Fruit fly (Drosophila melanogaster) whole organism, embryonic: ENCODE data around the gene CG14424.
A peak's percentile ranks its signal among the peaks of the same experiment; 100 is the strongest.

Experiments used
- B-H1 ChIP-seq: fragments of 200-800 bp; sonication (Bioruptor generic); IDR thresholded peaks from 3 replicates; pipeline ENCODE4 v1.3.6; 2022; ENCODE audit warnings: missing biosample characterization, missing genetic modification characterization
- CG10274 ChIP-seq: fragments of 200-800 bp; sonication (Bioruptor generic); optimal IDR thresholded peaks from 3 replicates; lab custom pipeline; 2017; ENCODE audit warnings: missing biosample characterization, mild to moderate bottlenecking, missing genetic modification characterization
- CG10366 ChIP-seq: fragments of 200-800 bp; sonication (Bioruptor generic); IDR thresholded peaks from 2 replicates; pipeline ENCODE4 v1.3.6; 2022; ENCODE audit warnings: missing biosample characterization, missing genetic modification characterization
- CG10654 ChIP-seq: fragments of 200-800 bp; sonication (Bioruptor generic); optimal IDR thresholded peaks from 2 replicates; lab custom pipeline; 2016; ENCODE audit warnings: missing biosample characterization, missing genetic modification characterization
- CG12071 ChIP-seq: fragments of 200-800 bp; sonication (Bioruptor generic); optimal IDR thresholded peaks from 3 replicates; lab custom pipeline; 2018; ENCODE audit warnings: missing biosample characterization, mild to moderate bottlenecking, missing genetic modification characterization
- CG12299 ChIP-seq: fragments of 200-800 bp; sonication (Bioruptor generic); optimal IDR thresholded peaks from 2 replicates; lab custom pipeline; 2018; ENCODE audit warnings: missing biosample characterization, mild to moderate bottlenecking, missing genetic modification characterization
- CG1233 ChIP-seq: fragments of 200-800 bp; sonication (Bioruptor generic); optimal IDR thresholded peaks from 4 replicates; lab custom pipeline; 2018; ENCODE audit warnings: missing biosample characterization, mild to moderate bottlenecking, missing genetic modification characterization
- CG15696 ChIP-seq: fragments of 200-800 bp; sonication (Bioruptor generic); optimal IDR thresholded peaks from 2 replicates; lab custom pipeline; 2019; ENCODE audit warnings: missing biosample characterization, mild to moderate bottlenecking, missing genetic modification characterization, moderate library complexity
- CG1602 ChIP-seq: fragments of 200-800 bp; sonication (Bioruptor generic); optimal IDR thresholded peaks from 3 replicates; lab custom pipeline; 2016; ENCODE audit warnings: missing biosample characterization, missing genetic modification characterization
- CG16779 ChIP-seq: fragments of 200-800 bp; sonication (Bioruptor generic); IDR thresholded peaks from 2 replicates; pipeline ENCODE4 v1.3.6; 2022; ENCODE audit warnings: missing biosample characterization, missing genetic modification characterization
- CG17328 ChIP-seq: fragments of 200-800 bp; sonication (Bioruptor generic); IDR thresholded peaks from 2 replicates; pipeline ENCODE4 v1.3.6; 2022; ENCODE audit warnings: missing biosample characterization, missing genetic modification characterization
- CG3065 ChIP-seq: fragments of 200-800 bp; sonication (Bioruptor generic); optimal IDR thresholded peaks from 2 replicates; lab custom pipeline; 2016; ENCODE audit warnings: missing biosample characterization, missing genetic modification characterization
- CG31224 ChIP-seq: fragments of 200-800 bp; sonication (Bioruptor generic); IDR thresholded peaks from 2 replicates; pipeline ENCODE4 v1.3.6; 2022; ENCODE audit warnings: missing biosample characterization, missing genetic modification characterization
- CG33557 ChIP-seq: fragments of 200-800 bp; sonication (Bioruptor generic); optimal IDR thresholded peaks from 2 replicates; lab custom pipeline; 2019; ENCODE audit warnings: missing biosample characterization, mild to moderate bottlenecking, missing genetic modification characterization, moderate library complexity
- CG34376 ChIP-seq: fragments of 200-800 bp; sonication (Bioruptor generic); optimal IDR thresholded peaks from 2 replicates; lab custom pipeline; 2018; ENCODE audit warnings: missing biosample characterization, mild to moderate bottlenecking, missing genetic modification characterization
- CG4404 ChIP-seq: fragments of 200-800 bp; sonication (Bioruptor generic); IDR thresholded peaks from 2 replicates; pipeline ENCODE4 v1.3.6; 2022; ENCODE audit warnings: missing biosample characterization, missing genetic modification characterization
- CG4424 ChIP-seq: fragments of 200-800 bp; sonication (Bioruptor generic); optimal IDR thresholded peaks from 3 replicates; lab custom pipeline; 2016; ENCODE audit warnings: missing biosample characterization, missing genetic modification characterization
- CG4854 ChIP-seq: fragments of 200-800 bp; sonication (Bioruptor generic); optimal IDR thresholded peaks from 2 replicates; lab custom pipeline; 2016; ENCODE audit warnings: missing biosample characterization, missing genetic modification characterization, inconsistent platforms
- CG8290 ChIP-seq, 3 experiments: fragments of 200-800 bp; sonication (Bioruptor generic); optimal IDR thresholded peaks; 2 replicates each; lab custom pipeline; 2016 to 2019; ENCODE audit warnings: missing biosample characterization in 3 of 3, missing genetic modification characterization in 3 of 3, mild to moderate bottlenecking in 2 of 3, moderate library complexity in 1 of 3
- CG8359 ChIP-seq: fragments of 200-800 bp; sonication (Bioruptor generic); optimal IDR thresholded peaks from 2 replicates; lab custom pipeline; 2017; ENCODE audit warnings: missing biosample characterization, mild to moderate bottlenecking, missing genetic modification characterization, borderline replicate concordance
- CG9437 ChIP-seq: fragments of 200-800 bp; sonication (Bioruptor generic); optimal IDR thresholded peaks from 2 replicates; lab custom pipeline; 2018; ENCODE audit warnings: missing biosample characterization, mild to moderate bottlenecking, missing genetic modification characterization
- CG9797 ChIP-seq: fragments of 200-800 bp; sonication (Bioruptor generic); optimal IDR thresholded peaks from 3 replicates; lab custom pipeline; 2018; ENCODE audit warnings: missing biosample characterization, mild to moderate bottlenecking, missing genetic modification characterization
- CG9932 ChIP-seq: fragments of 200-800 bp; sonication (Bioruptor generic); IDR thresholded peaks from 2 replicates; pipeline ENCODE4 v1.3.6; 2022; ENCODE audit warnings: missing biosample characterization, missing genetic modification characterization
- CTCF ChIP-seq: fragments of 200-800 bp; sonication (Bioruptor generic); optimal IDR thresholded peaks from 2 replicates; lab custom pipeline; 2017; ENCODE audit warnings: missing biosample characterization, mild to moderate bottlenecking, missing genetic modification characterization, moderate library complexity
- D ChIP-seq, 2 experiments: fragments of 200-800 bp in 1 of 2; fragments of >200 bp in 1 of 2; sonication (Bioruptor generic) in 1 of 2; optimal IDR thresholded peaks; 2 replicates in 1 of 2; 3 replicates in 1 of 2; lab custom pipeline; 2017; ENCODE audit warnings: mild to moderate bottlenecking in 1 of 2, missing biosample characterization in 1 of 2, missing genetic modification characterization in 1 of 2, missing genetic modification reagents in 1 of 2
- Dad ChIP-seq: fragments of 200-800 bp; sonication (Bioruptor generic); optimal IDR thresholded peaks from 3 replicates; lab custom pipeline; 2016; ENCODE audit warnings: missing biosample characterization, missing genetic modification characterization
- Dbx ChIP-seq: fragments of 200-800 bp; sonication (Bioruptor generic); IDR thresholded peaks from 3 replicates; pipeline ENCODE4 v1.3.6; 2022; ENCODE audit warnings: missing biosample characterization, missing genetic modification characterization
- Dref ChIP-seq: fragments of 200-800 bp; sonication (Bioruptor generic); IDR thresholded peaks from 2 replicates; pipeline ENCODE4 v1.3.6; 2022; ENCODE audit warnings: missing biosample characterization, missing genetic modification characterization
- Ets97D ChIP-seq: fragments of 200-800 bp; sonication (Bioruptor generic); optimal IDR thresholded peaks from 3 replicates; lab custom pipeline; 2016; ENCODE audit warnings: missing biosample characterization, missing genetic modification characterization
- HHEX ChIP-seq: fragments of 200-800 bp; sonication (Bioruptor generic); optimal IDR thresholded peaks from 3 replicates; lab custom pipeline; 2017; ENCODE audit warnings: missing biosample characterization, mild to moderate bottlenecking, missing genetic modification characterization, missing genetic modification reagents
- Hand ChIP-seq: fragments of 200-800 bp; sonication (Bioruptor generic); optimal IDR thresholded peaks from 2 replicates; lab custom pipeline; 2017; ENCODE audit warnings: mild to moderate bottlenecking, missing biosample characterization, missing genetic modification reagents, missing genetic modification characterization
- Hmr ChIP-seq: fragments of 200-800 bp; sonication (Bioruptor generic); optimal IDR thresholded peaks from 3 replicates; lab custom pipeline; 2017; ENCODE audit warnings: mild to moderate bottlenecking, missing biosample characterization, missing genetic modification reagents, missing genetic modification characterization
- Hmx ChIP-seq: fragments of 200-800 bp; sonication (Bioruptor generic); optimal IDR thresholded peaks from 2 replicates; lab custom pipeline; 2016; ENCODE audit warnings: missing biosample characterization, missing genetic modification characterization
- Hr3 ChIP-seq: fragments of 200-800 bp; sonication (Bioruptor generic); optimal IDR thresholded peaks from 3 replicates; lab custom pipeline; 2016; ENCODE audit warnings: missing biosample characterization, missing genetic modification characterization
- Lpt ChIP-seq: fragments of >200 bp; optimal IDR thresholded peaks from 2 replicates; lab custom pipeline; 2018; ENCODE audit warnings: missing biosample characterization, missing genetic modification characterization
- Oli ChIP-seq: fragments of 200-800 bp; sonication (Bioruptor generic); optimal IDR thresholded peaks from 2 replicates; lab custom pipeline; 2018; ENCODE audit warnings: missing biosample characterization, mild to moderate bottlenecking, missing genetic modification characterization, moderate library complexity
- PHDP ChIP-seq: fragments of 200-800 bp; sonication (Bioruptor generic); optimal IDR thresholded peaks from 3 replicates; lab custom pipeline; 2018; ENCODE audit warnings: missing biosample characterization, mild to moderate bottlenecking, missing genetic modification characterization, moderate library complexity
- aop ChIP-seq: fragments of 200-800 bp; sonication (Bioruptor generic); IDR thresholded peaks from 2 replicates; pipeline ENCODE4 v1.3.6; 2022; ENCODE audit warnings: missing biosample characterization, missing genetic modification characterization
- chm ChIP-seq: fragments of 200-800 bp; sonication (Bioruptor generic); IDR thresholded peaks from 2 replicates; pipeline ENCODE4 v1.3.6; 2022; ENCODE audit warnings: missing biosample characterization, missing genetic modification characterization
- crol ChIP-seq: fragments of 200-800 bp; sonication (Bioruptor generic); IDR thresholded peaks from 2 replicates; pipeline ENCODE4 v1.3.6; 2022; ENCODE audit warnings: missing biosample characterization, missing genetic modification characterization
- gcm2 ChIP-seq: fragments of 200-800 bp; sonication (Bioruptor generic); optimal IDR thresholded peaks from 2 replicates; lab custom pipeline; 2016; ENCODE audit warnings: missing biosample characterization, missing genetic modification characterization
- grau ChIP-seq: fragments of 200-800 bp; optimal IDR thresholded peaks from 3 replicates; lab custom pipeline; 2019; ENCODE audit warnings: missing biosample characterization, mild to moderate bottlenecking, missing genetic modification characterization, moderate library complexity
- gt ChIP-seq: fragments of 200-800 bp; sonication (Bioruptor generic); IDR thresholded peaks from 2 replicates; pipeline ENCODE4 v1.3.6; 2022; ENCODE audit warnings: missing biosample characterization, missing genetic modification characterization
- kay ChIP-seq: fragments of 200-800 bp; sonication (Bioruptor generic); optimal IDR thresholded peaks from 2 replicates; lab custom pipeline; 2016; ENCODE audit warnings: missing biosample characterization, missing genetic modification characterization
- luna ChIP-seq: fragments of 200-800 bp; sonication (Bioruptor generic); optimal IDR thresholded peaks from 2 replicates; lab custom pipeline; 2016; ENCODE audit warnings: missing biosample characterization, missing genetic modification characterization
- otp ChIP-seq: fragments of 200-800 bp; sonication (Bioruptor generic); IDR thresholded peaks from 3 replicates; pipeline ENCODE4, ENCODE4 v1.3.6; 2022; ENCODE audit warnings: missing biosample characterization, missing genetic modification characterization
- pho ChIP-seq: fragments of 200-800 bp; sonication (Bioruptor generic); optimal IDR thresholded peaks from 2 replicates; lab custom pipeline; 2016; ENCODE audit warnings: missing biosample characterization, missing genetic modification characterization
- pum ChIP-seq: fragments of 200-800 bp; sonication (Bioruptor generic); optimal IDR thresholded peaks from 2 replicates; lab custom pipeline; 2016; ENCODE audit warnings: missing biosample characterization, missing genetic modification characterization
- ro ChIP-seq: fragments of 200-800 bp; sonication (Bioruptor generic); IDR thresholded peaks from 2 replicates; pipeline ENCODE4 v1.3.6; 2022; ENCODE audit warnings: missing biosample characterization, missing genetic modification characterization
- scrt ChIP-seq: fragments of 200-800 bp; sonication (Bioruptor generic); optimal IDR thresholded peaks from 2 replicates; lab custom pipeline; 2018; ENCODE audit warnings: missing biosample characterization, mild to moderate bottlenecking, missing genetic modification characterization, moderate library complexity
- zen ChIP-seq: fragments of 200-800 bp; sonication (Bioruptor generic); optimal IDR thresholded peaks from 3 replicates; lab custom pipeline; 2018; ENCODE audit warnings: missing biosample characterization, mild to moderate bottlenecking, missing genetic modification characterization, moderate library complexity

CG14424 gene

DNA sequence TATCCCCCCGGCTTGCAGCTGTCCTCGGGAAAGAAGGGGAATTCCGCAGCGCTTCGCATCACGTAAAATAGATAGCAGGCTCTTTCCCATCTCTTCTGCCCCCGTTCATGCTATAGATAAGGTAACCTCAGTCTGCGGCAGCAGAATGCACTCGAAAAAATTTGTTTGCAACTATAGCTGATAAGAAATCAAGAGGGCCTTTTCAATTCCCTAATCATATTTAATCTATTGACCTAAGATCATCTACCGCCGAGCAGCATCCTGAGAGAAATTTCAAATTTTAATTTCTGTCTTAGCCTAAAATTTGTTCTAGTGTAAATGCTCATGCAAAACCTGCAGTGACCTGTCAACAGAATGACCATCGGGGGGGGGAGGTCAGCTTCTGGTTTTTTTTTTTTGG is 29.6 kb upstream of the CG14424 start (continued):
- 0 out of 2 replicates have a peak, but pooled peaks have one; percentile 25 for TF ChIP-seq CG4404
- no peak for TF ChIP-seq CG34376 (GFP tag; lab: Kevin White, UChicago)
- TF ChIP-seq B-H1 (GFP tag; lab: Robert Waterston, UW) = no peak
- no peak for TF ChIP-seq ro (GFP tag; lab: Robert Waterston, UW)
- no peak for TF ChIP-seq CG3065 (GFP tag; lab: Kevin White, UChicago)
- no peak for TF ChIP-seq Ets97D
- no peak for TF ChIP-seq Hand (GFP tag; lab: Kevin White, UChicago)

DNA sequence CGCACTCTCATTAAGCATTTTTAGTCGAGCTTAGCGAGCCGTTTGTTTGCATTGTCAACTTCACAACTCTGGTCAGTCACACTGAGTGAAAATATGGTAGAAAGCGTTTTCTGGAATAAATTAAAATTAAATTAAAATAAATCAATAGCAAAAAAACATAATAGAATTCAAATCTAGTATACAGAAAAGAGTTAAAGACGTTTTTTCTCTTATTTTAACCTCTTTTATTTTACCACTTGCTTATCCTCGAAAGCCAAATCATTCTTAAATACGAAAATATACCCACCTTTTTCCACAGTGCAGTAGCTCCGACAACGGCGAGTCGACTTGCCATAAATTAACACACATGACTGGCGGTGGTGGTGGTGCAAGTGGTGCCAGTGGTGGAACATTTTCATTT is 24.6 kb upstream of the CG14424 start:
- TF ChIP-seq CG4854 (GFP tag; lab: Kevin White, UChicago) (no peak), CG9437 (no peak), CG10274 (GFP tag; lab: Kevin White, UChicago) (no peak), CG1602 (GFP tag; lab: Kevin White, UChicago) (no peak), grau (tag; lab: Kevin White, UChicago) (peak; percentile 52), D (optimal IDR thresholded peaks at IDR 0.05; lab: Kevin White, UChicago) (no peak), D (GFP tag; optimal IDR thresholded peaks at IDR 0.05; lab: Kevin White, UChicago) (peak; percentile 32), chm (GFP tag; lab: Robert Waterston, UW) (no peak), aop (GFP tag; lab: Robert Waterston, UW) (no peak), CG10654 (GFP tag; lab: Kevin White, UChicago) (no peak), Hmx (GFP tag; lab: Kevin White, UChicago) (no peak), CG33557 (GFP tag; lab: Kevin White, UChicago) (no peak), CG4404 (no peak), kay (GFP tag; lab: Kevin White, UChicago) (no peak), scrt (GFP tag; lab: Kevin White, UChicago) (no peak), gt (GFP tag; lab: Robert Waterston, UW) (no peak), Hr3 (GFP tag; lab: Kevin White, UChicago) (no peak), Lpt (no peak), CG9797 (no peak), Hmr (GFP tag; lab: Kevin White, UChicago) (no peak), CG9932 (no peak), Oli (no peak), CG15696 (tag; lab: Kevin White, UChicago) (no peak), CTCF (no peak), pum (no peak), otp (GFP tag; lab: Robert Waterston, UW) (no peak), zen (tag; lab: Kevin White, UChicago) (no peak), PHDP (tag; lab: Kevin White, UChicago) (peak; percentile 14), Dref (GFP tag; lab: Robert Waterston, UW) (no peak), CG12299 (no peak), CG4424 (GFP tag; lab: Kevin White, UChicago) (peak; percentile 9), CG17328 (GFP tag; lab: Robert Waterston, UW) (no peak), pho (GFP tag; lab: Kevin White, UChicago) (no peak), CG1233 (GFP tag; lab: Kevin White, UChicago) (no peak), CG8359 (no peak), CG10366 (GFP tag; lab: Robert Waterston, UW) (no peak), gcm2 (GFP tag; lab: Kevin White, UChicago) (no peak), luna (no peak), CG12071 (GFP tag; lab: Kevin White, UChicago) (no peak), crol (no peak), CG8290 (GFP tag; optimal IDR thresholded peaks at IDR 0.05; lab: Kevin White, UChicago) (no peak), CG8290 (tag; optimal IDR thresholded peaks at IDR 0.05; lab: Kevin White, UChicago) (no peak), Dad (GFP tag; lab: Kevin White, UChicago) (no peak), CG31224 (GFP tag; lab: Robert Waterston, UW) (no peak), HHEX (peak; percentile 11), CG16779 (GFP tag; lab: Robert Waterston, UW) (no peak), Dbx (no peak)
